Worm (Caenorhabditis elegans) whole organism, late embryonic: ENCODE data around the gene nhr-212.

Source experiments
- ama-1 ChIP-seq: fragments of 150-350 bp; optimal IDR thresholded peaks from 2 replicates; lab custom pipeline; 2014
- ceh-9 ChIP-seq: sonication (generic microtip); optimal IDR thresholded peaks from 2 replicates; lab custom pipeline; 2016; ENCODE audit warnings: mild to moderate bottlenecking, missing genetic modification characterization, inconsistent platforms, missing compliant biosample characterization
- fkh-10 ChIP-seq: fragments of 150-350 bp; optimal IDR thresholded peaks from 2 replicates; lab custom pipeline; 2014; ENCODE audit warnings: missing biosample characterization, missing genetic modification reagents, missing genetic modification characterization
- nhr-11 ChIP-seq: fragments of 150-350 bp; optimal IDR thresholded peaks from 2 replicates; lab custom pipeline; 2014; ENCODE audit warnings: missing biosample characterization, missing genetic modification characterization
- pha-4 ChIP-seq: fragments of 150-350 bp; optimal IDR thresholded peaks from 2 replicates; lab custom pipeline; 2018; ENCODE audit warnings: missing biosample characterization, missing genetic modification reagents, missing genetic modification characterization
- pqm-1 ChIP-seq: sonication (generic microtip); optimal IDR thresholded peaks from 2 replicates; lab custom pipeline; 2016; ENCODE audit warnings: missing genetic modification characterization, missing compliant biosample characterization

ce11 chrV:477664-478212 lies 6.9 kb upstream of the nhr-212 start, which contains the start of gene nhr-55:
- no peak for TF ChIP-seq pha-4 (tag; lab: Kevin White, UChicago)
- TF ChIP-seq pqm-1 (tag; lab: Kevin White, UChicago): no peak
- TF ChIP-seq fkh-10: no peak
- no peak for TF ChIP-seq ama-1 (lab: Kevin White, UChicago)
- TF ChIP-seq ceh-9 (tag; lab: Kevin White, UChicago): no peak
- TF ChIP-seq nhr-11 (tag; lab: Kevin White, UChicago): no peak
